Worm (Caenorhabditis elegans): ENCODE measurements around the gene C45H4.13.
A peak's percentile ranks its signal among the peaks of the same experiment; 100 is the strongest.

Gene C45H4.13

DNA sequence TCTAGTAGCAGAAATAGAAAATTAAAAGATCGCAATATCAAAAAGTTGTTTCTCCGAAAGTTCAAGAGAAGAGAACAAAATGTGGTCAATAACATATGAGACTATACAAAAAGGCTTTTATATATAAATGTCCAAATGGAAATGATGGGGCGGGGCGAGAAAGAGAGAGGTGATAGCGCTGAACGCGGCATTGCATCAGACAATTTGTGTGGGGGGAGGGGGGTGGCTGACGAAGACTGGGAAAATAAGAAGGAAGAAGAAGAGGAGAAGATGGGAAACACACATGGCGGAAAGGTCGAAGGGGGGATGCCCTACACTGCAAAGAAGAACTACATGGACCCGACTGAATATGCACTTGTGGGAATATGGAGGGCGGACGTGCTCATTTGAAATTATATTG is 15.5 kb downstream of the C45H4.13 start (continued):
- no peak for TF ChIP-seq nhr-67 (tag; optimal IDR thresholded peaks at IDR 0.05)
- TF ChIP-seq mdl-1 (tag; optimal IDR thresholded peaks at IDR 0.05), result no peak
- TF ChIP-seq skn-1 (tag; optimal IDR thresholded peaks at IDR 0.05), result no peak
- no peak for TF ChIP-seq nhr-237 (tag; optimal IDR thresholded peaks at IDR 0.05)
- TF ChIP-seq nhr-11 (tag; optimal IDR thresholded peaks at IDR 0.05), result no peak
- TF ChIP-seq snpc-4 (tag; optimal IDR thresholded peaks at IDR 0.05), result peak; percentile 23
- TF ChIP-seq ceh-9 (tag; optimal IDR thresholded peaks at IDR 0.05), result no peak
- no peak for TF ChIP-seq ztf-11 (tag; optimal IDR thresholded peaks at IDR 0.05)

DNA sequence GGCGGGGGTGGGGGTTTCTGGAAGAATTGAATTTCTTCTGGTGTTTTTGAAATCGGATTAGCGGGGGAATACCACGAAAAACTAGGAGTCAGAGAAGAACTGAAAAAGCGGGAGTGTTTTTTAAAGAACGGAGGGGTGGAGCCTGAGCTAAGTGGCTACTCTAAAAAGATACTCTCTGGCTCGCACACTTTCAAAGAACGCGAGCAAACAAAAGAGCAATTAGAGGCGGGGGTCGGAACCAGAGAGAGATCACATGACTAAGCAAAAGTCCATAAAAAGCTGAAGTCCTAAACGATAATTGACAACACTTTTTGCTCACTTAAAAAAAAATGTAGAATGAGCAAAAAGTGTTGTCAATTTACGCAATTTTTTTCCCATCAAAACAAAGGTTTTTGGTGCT is 16.4 kb downstream of the C45H4.13 start:
- TF ChIP-seq lin-39 (tag; optimal IDR thresholded peaks at IDR 0.05), result peak; percentile 56
- no peak for TF ChIP-seq aly-2 (tag; optimal IDR thresholded peaks at IDR 0.05)
- TF ChIP-seq nfya-1 (tag; optimal IDR thresholded peaks at IDR 0.05; ENCODE audit: insufficient read depth), result peak; percentile 35
- no peak for TF ChIP-seq nhr-67 (tag; optimal IDR thresholded peaks at IDR 0.05)

DNA sequence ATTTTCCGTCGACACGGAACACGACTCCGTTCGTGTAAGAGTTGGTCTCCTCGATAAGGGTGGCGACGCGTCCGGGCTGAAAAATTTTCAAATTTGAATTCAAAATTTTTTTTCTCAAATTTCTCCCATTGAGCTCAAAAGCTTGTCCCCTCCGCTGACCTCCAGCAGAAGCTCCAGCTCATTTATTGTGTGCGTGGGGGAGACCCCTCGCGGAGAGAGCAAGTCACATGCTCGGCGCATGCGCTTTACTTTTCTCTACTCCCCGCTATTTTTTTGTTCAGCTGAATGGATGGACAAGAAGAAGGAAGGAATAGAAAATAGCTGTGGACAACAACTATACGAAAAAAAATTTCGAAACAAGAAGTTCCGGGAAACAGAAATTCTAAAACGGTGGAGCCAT is 17.3 kb downstream of the C45H4.13 start:
- TF ChIP-seq zag-1 (tag; optimal IDR thresholded peaks at IDR 0.05) (no peak), lin-15B (tag; optimal IDR thresholded peaks at IDR 0.05) (no peak), nhr-77 (tag; optimal IDR thresholded peaks at IDR 0.05) (no peak), fkh-10 (GFP tag; optimal IDR thresholded peaks at IDR 0.05) (peak; percentile 68), jun-1 (tag; optimal IDR thresholded peaks at IDR 0.05) (peak; percentile 28), pqm-1 (tag; optimal IDR thresholded peaks at IDR 0.05) (peak; percentile 11), snpc-4 (tag; optimal IDR thresholded peaks at IDR 0.05) (peak; percentile 50), hmg-11 (tag; optimal IDR thresholded peaks at IDR 0.05) (peak; percentile 80), nhr-237 (tag; optimal IDR thresholded peaks at IDR 0.05) (no peak), egl-5 (tag; optimal IDR thresholded peaks at IDR 0.05) (peak; percentile 42), elt-1 (tag; optimal IDR thresholded peaks at IDR 0.05) (no peak), tbx-2 (tag; optimal IDR thresholded peaks at IDR 0.05) (peak; percentile 7), unc-39 (tag; optimal IDR thresholded peaks at IDR 0.05) (no peak), ceh-28 (tag; optimal IDR thresholded peaks at IDR 0.05) (no peak), lin-39 (tag; optimal IDR thresholded peaks at IDR 0.05) (peak; percentile 74), elt-2 (tag; optimal IDR thresholded peaks at IDR 0.05) (peak; percentile 5), daf-12 (tag; optimal IDR thresholded peaks at IDR 0.05) (no peak), mml-1 (tag; optimal IDR thresholded peaks at IDR 0.05) (peak; percentile 93), pha-4 (tag; optimal IDR thresholded peaks at IDR 0.05) (peak; percentile 50), nfya-1 (tag; optimal IDR thresholded peaks at IDR 0.05; ENCODE audit: insufficient read depth) (peak; percentile 86), mdl-1 (tag; optimal IDR thresholded peaks at IDR 0.05) (peak; percentile 49), unc-62 (GFP tag; optimal IDR thresholded peaks at IDR 0.05) (no peak)

DNA sequence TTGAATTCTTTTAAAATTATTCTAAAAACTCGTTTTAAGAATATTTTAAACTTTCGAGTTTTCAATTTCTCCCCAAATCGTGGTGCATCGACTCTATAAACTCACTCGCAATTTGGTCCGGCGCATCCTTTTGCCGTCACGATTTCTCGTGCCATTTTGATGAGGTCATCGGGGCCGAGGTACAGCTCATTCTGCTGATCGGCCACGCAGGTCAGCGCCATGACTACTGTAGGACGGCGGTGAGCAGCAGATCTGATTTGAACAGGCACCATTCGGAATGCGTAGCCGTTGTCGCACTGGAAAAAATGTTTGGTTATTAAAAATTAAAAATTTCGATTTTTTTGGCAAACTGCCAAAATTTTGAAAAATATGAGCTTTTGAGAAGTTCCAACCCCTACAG is 18.1 kb downstream of the C45H4.13 start:
- TF ChIP-seq elt-3 (tag; optimal IDR thresholded peaks at IDR 0.05), result no peak
- TF ChIP-seq ama-1 (optimal IDR thresholded peaks at IDR 0.05), result no peak
- no peak for TF ChIP-seq fkh-2 (tag; optimal IDR thresholded peaks at IDR 0.05)
- TF ChIP-seq nfya-1 (tag; optimal IDR thresholded peaks at IDR 0.05; ENCODE audit: insufficient read depth), result no peak
- peak; percentile 12 for TF ChIP-seq hmg-11 (tag; optimal IDR thresholded peaks at IDR 0.05)
- TF ChIP-seq skn-1 (tag; optimal IDR thresholded peaks at IDR 0.05), result no peak
- no peak for TF ChIP-seq mml-1 (tag; optimal IDR thresholded peaks at IDR 0.05)
- TF ChIP-seq mdl-1 (tag; optimal IDR thresholded peaks at IDR 0.05), result no peak
- no peak for TF ChIP-seq lsy-12 (tag; optimal IDR thresholded peaks at IDR 0.05)

DNA sequence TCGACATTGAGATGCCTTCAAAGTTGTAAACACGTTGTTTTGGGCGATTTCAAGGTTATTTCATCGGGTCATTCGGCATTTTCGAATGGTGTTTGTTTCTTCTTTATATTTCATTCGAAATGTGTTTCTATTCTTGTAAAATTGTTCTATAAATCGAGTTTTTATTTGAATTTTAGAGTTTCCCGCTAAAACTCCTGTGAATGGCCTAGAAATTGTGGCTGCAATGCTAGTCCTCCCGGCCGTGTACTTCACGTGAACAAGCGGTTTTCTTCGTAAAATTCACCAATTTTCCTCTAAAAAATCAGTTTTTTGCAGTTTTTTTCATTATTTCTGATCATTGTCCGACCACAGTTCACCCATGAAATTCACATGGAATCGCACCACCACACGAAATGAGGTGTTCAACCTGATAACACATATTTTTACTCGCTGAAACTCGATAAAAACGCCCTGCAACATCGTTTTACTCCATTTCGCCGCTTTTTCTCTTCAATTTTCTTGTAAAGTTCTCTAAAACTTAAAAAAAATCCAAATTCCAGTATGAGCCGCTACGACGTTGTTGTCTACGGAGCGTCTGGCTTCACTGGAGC is 23.7 kb downstream of the C45H4.13 start, which contains the start of gene ldp-1:
Gene ldp-1 (plus strand): TSS at position 540 of the 590 bp plus-strand sequence.
- TF ChIP-seq elt-2 (tag; optimal IDR thresholded peaks at IDR 0.05), result no peak
- no peak for TF ChIP-seq ceh-28 (tag; optimal IDR thresholded peaks at IDR 0.05)
- peak; percentile 55 for TF ChIP-seq nhr-23 (tag; optimal IDR thresholded peaks at IDR 0.05)
- TF ChIP-seq nhr-67 (tag; optimal IDR thresholded peaks at IDR 0.05), result no peak
- TF ChIP-seq eor-1 (tag; optimal IDR thresholded peaks at IDR 0.05), result peak in 1 of 2 experiments; percentile 44
- no peak for TF ChIP-seq elt-1 (tag; optimal IDR thresholded peaks at IDR 0.05)
- TF ChIP-seq nhr-43 (tag; optimal IDR thresholded peaks at IDR 0.05; ENCODE audit: poor library complexity, severe bottlenecking), result peak; percentile 83
- TF ChIP-seq nhr-25 (tag; optimal IDR thresholded peaks at IDR 0.05), result peak; percentile 32
- peak; percentile 4 for TF ChIP-seq fkh-10 (GFP tag; optimal IDR thresholded peaks at IDR 0.05)
- TF ChIP-seq ztf-4 (tag; optimal IDR thresholded peaks at IDR 0.05), result no peak
- peak; percentile 65 for TF ChIP-seq nfya-1 (tag; optimal IDR thresholded peaks at IDR 0.05; ENCODE audit: insufficient read depth)
- peak; percentile 25 for TF ChIP-seq pqm-1 (tag; optimal IDR thresholded peaks at IDR 0.05)
- peak; percentile 73 for TF ChIP-seq lin-15B (tag; optimal IDR thresholded peaks at IDR 0.05)
- TF ChIP-seq nhr-28 (tag; optimal IDR thresholded peaks at IDR 0.05), result no peak
- no peak for TF ChIP-seq unc-39 (tag; optimal IDR thresholded peaks at IDR 0.05)
- peak; percentile 66 for TF ChIP-seq lsy-12 (tag; optimal IDR thresholded peaks at IDR 0.05)
- TF ChIP-seq elt-3 (tag; optimal IDR thresholded peaks at IDR 0.05), result no peak
- peak; percentile 6 for TF ChIP-seq R02D3.7 (tag; optimal IDR thresholded peaks at IDR 0.05)
- TF ChIP-seq pha-4 (tag; optimal IDR thresholded peaks at IDR 0.05), result peak; percentile 57
- no peak for TF ChIP-seq ztf-11 (tag; optimal IDR thresholded peaks at IDR 0.05)
- TF ChIP-seq snpc-4 (tag; optimal IDR thresholded peaks at IDR 0.05), result peak; percentile 30
